Fruit fly (Drosophila melanogaster) whole organism, prepupa: ENCODE measurements around the gene slpr.

ENCODE experiments used
- Blimp-1 ChIP-seq: fragments of 200-800 bp; sonication (Bioruptor generic); optimal IDR thresholded peaks from 3 replicates; lab custom pipeline; 2017; ENCODE audit warnings: missing biosample characterization, missing genetic modification characterization, mild to moderate bottlenecking, moderate library complexity, missing genetic modification reagents
- CG10631 ChIP-seq: fragments of 200-800 bp; sonication (Bioruptor generic); optimal IDR thresholded peaks from 2 replicates; lab custom pipeline; 2016; ENCODE audit warnings: missing biosample characterization, missing genetic modification characterization
- CG11294 ChIP-seq: fragments of 200-800 bp; sonication (Bioruptor generic); IDR thresholded peaks from 2 replicates; pipeline ENCODE4 v1.3.6; 2022; ENCODE audit warnings: missing biosample characterization, missing genetic modification characterization
- CG11762 ChIP-seq: fragments of 200-800 bp; sonication (Bioruptor generic); optimal IDR thresholded peaks from 3 replicates; lab custom pipeline; 2016; ENCODE audit warnings: missing biosample characterization, missing genetic modification characterization; ENCODE audit not compliant: insufficient read depth
- CG11902 ChIP-seq: fragments of 200-800 bp; sonication (Bioruptor generic); optimal IDR thresholded peaks from 3 replicates; lab custom pipeline; 2016; ENCODE audit warnings: missing biosample characterization, missing genetic modification characterization
- CG15336 ChIP-seq: fragments of 200-800 bp; sonication (Bioruptor generic); IDR thresholded peaks from 2 replicates; pipeline ENCODE4 v1.3.6; 2022; ENCODE audit warnings: missing biosample characterization, missing genetic modification characterization
- CG1621 ChIP-seq: fragments of 200-800 bp; sonication (Bioruptor generic); optimal IDR thresholded peaks from 3 replicates; lab custom pipeline; 2018; ENCODE audit warnings: missing biosample characterization, mild to moderate bottlenecking, missing genetic modification characterization
- CG16779 ChIP-seq: fragments of 200-800 bp; sonication (Bioruptor generic); optimal IDR thresholded peaks from 3 replicates; lab custom pipeline; 2017; ENCODE audit warnings: missing biosample characterization, mild to moderate bottlenecking, missing genetic modification characterization
- CG32006 ChIP-seq: fragments of 200-800 bp; sonication (Bioruptor generic); optimal IDR thresholded peaks from 3 replicates; lab custom pipeline; 2017; ENCODE audit warnings: missing biosample characterization, mild to moderate bottlenecking, missing genetic modification characterization
- CG34406 ChIP-seq: fragments of 200-800 bp; sonication (Bioruptor generic); optimal IDR thresholded peaks from 3 replicates; lab custom pipeline; 2016; ENCODE audit warnings: missing biosample characterization, missing genetic modification characterization
- CG3919 ChIP-seq: fragments of 200-800 bp; sonication (Bioruptor generic); optimal IDR thresholded peaks from 3 replicates; lab custom pipeline; 2016; ENCODE audit warnings: missing biosample characterization, missing genetic modification characterization
- CG4318 ChIP-seq: fragments of 200-800 bp; sonication (Bioruptor generic); optimal IDR thresholded peaks from 3 replicates; lab custom pipeline; 2017; ENCODE audit warnings: missing biosample characterization, mild to moderate bottlenecking, missing genetic modification characterization
- CG6163 ChIP-seq: fragments of 200-800 bp; sonication (Bioruptor generic); IDR thresholded peaks from 3 replicates; pipeline ENCODE4 v1.3.6; 2022; ENCODE audit warnings: missing biosample characterization, missing genetic modification characterization
- CG6276 ChIP-seq: fragments of 200-800 bp; sonication (Bioruptor generic); optimal IDR thresholded peaks from 2 replicates; lab custom pipeline; 2017; ENCODE audit warnings: missing biosample characterization, mild to moderate bottlenecking, missing genetic modification characterization
- CG6808 ChIP-seq: fragments of 200-800 bp; sonication (Bioruptor generic); optimal IDR thresholded peaks from 3 replicates; lab custom pipeline; 2017; ENCODE audit warnings: missing biosample characterization, missing genetic modification characterization, mild to moderate bottlenecking, moderate library complexity, missing genetic modification reagents
- CG6854 ChIP-seq: fragments of 200-800 bp; sonication (Bioruptor generic); optimal IDR thresholded peaks from 2 replicates; lab custom pipeline; 2017; ENCODE audit warnings: missing biosample characterization, mild to moderate bottlenecking, missing genetic modification characterization
- CG8319 ChIP-seq: fragments of 200-800 bp; sonication (Bioruptor generic); optimal IDR thresholded peaks from 3 replicates; lab custom pipeline; 2016; ENCODE audit warnings: missing biosample characterization, missing genetic modification characterization
- CG8632 ChIP-seq: fragments of 200-800 bp; sonication (Bioruptor generic); optimal IDR thresholded peaks from 3 replicates; lab custom pipeline; 2016; ENCODE audit warnings: missing biosample characterization, missing genetic modification characterization
- Eip75B ChIP-seq: fragments of 200-800 bp; sonication (Bioruptor generic); optimal IDR thresholded peaks from 3 replicates; lab custom pipeline; 2016; ENCODE audit warnings: missing biosample characterization, missing genetic modification characterization
- Eip78C ChIP-seq: fragments of 200-800 bp; sonication (Bioruptor generic); peaks from one replicate; lab custom pipeline; 2016; ENCODE audit warnings: missing biosample characterization, missing genetic modification characterization
- Ets96B ChIP-seq: fragments of 200-800 bp; optimal IDR thresholded peaks from 2 replicates; lab custom pipeline; 2019; ENCODE audit warnings: missing biosample characterization, mild to moderate bottlenecking, missing genetic modification characterization, moderate library complexity
- Hr38 ChIP-seq: sonication (Bioruptor generic); optimal IDR thresholded peaks from 2 replicates; lab custom pipeline; 2016; ENCODE audit warnings: missing biosample characterization, missing genetic modification characterization
- Hr39 ChIP-seq: fragments of 200-800 bp; sonication (Bioruptor generic); optimal IDR thresholded peaks from 2 replicates; lab custom pipeline; 2016; ENCODE audit warnings: missing biosample characterization, missing genetic modification characterization
- Lpt ChIP-seq: fragments of 200-800 bp; sonication (Bioruptor generic); optimal IDR thresholded peaks from 3 replicates; lab custom pipeline; 2016; ENCODE audit warnings: missing biosample characterization, missing genetic modification characterization
- Met ChIP-seq: fragments of 200-800 bp; sonication (Bioruptor generic); optimal IDR thresholded peaks from 3 replicates; lab custom pipeline; 2016; ENCODE audit warnings: missing biosample characterization, missing genetic modification characterization
- OdsH ChIP-seq: fragments of 200-800 bp; sonication (Bioruptor generic); optimal IDR thresholded peaks from 3 replicates; lab custom pipeline; 2016; ENCODE audit warnings: missing biosample characterization, missing genetic modification characterization
- Sox102F ChIP-seq: fragments of 200-800 bp; sonication (Bioruptor generic); optimal IDR thresholded peaks from 2 replicates; lab custom pipeline; 2016; ENCODE audit warnings: missing biosample characterization, mild to moderate bottlenecking, missing genetic modification characterization
- Sox14 ChIP-seq: fragments of 200-800 bp; sonication (Bioruptor generic); optimal IDR thresholded peaks from 3 replicates; lab custom pipeline; 2016; ENCODE audit warnings: missing biosample characterization, missing genetic modification characterization
- Sox15 ChIP-seq: fragments of 200-800 bp; sonication (Bioruptor generic); optimal IDR thresholded peaks from 3 replicates; lab custom pipeline; 2016; ENCODE audit warnings: missing biosample characterization, missing genetic modification characterization
- dac ChIP-seq: fragments of 200-800 bp; sonication (Bioruptor generic); optimal IDR thresholded peaks from 2 replicates; lab custom pipeline; 2017; ENCODE audit warnings: missing biosample characterization, mild to moderate bottlenecking, missing genetic modification characterization
- dsx ChIP-seq: fragments of 200-800 bp; optimal IDR thresholded peaks from 3 replicates; lab custom pipeline; 2019; ENCODE audit warnings: missing biosample characterization, mild to moderate bottlenecking, missing genetic modification characterization, moderate library complexity; ENCODE audit not compliant: poor library complexity, severe bottlenecking
- eg ChIP-seq: fragments of 200-800 bp; sonication (Bioruptor generic); IDR thresholded peaks from 3 replicates; pipeline ENCODE4 v1.3.6; 2022; ENCODE audit warnings: missing biosample characterization, missing genetic modification characterization
- esn ChIP-seq: fragments of 200-800 bp; sonication (Bioruptor generic); optimal IDR thresholded peaks from 2 replicates; lab custom pipeline; 2016; ENCODE audit warnings: missing biosample characterization, mild to moderate bottlenecking, missing genetic modification characterization, moderate library complexity
- fd59A ChIP-seq: fragments of 200-800 bp; sonication (Bioruptor generic); optimal IDR thresholded peaks from 2 replicates; lab custom pipeline; 2017; ENCODE audit warnings: missing biosample characterization, mild to moderate bottlenecking, missing genetic modification characterization, missing genetic modification reagents
- fd85E ChIP-seq: fragments of 200-800 bp; sonication (Bioruptor generic); optimal IDR thresholded peaks from 3 replicates; lab custom pipeline; 2016; ENCODE audit warnings: missing biosample characterization, missing genetic modification characterization
- fkh ChIP-seq: fragments of 200-800 bp; sonication (Bioruptor generic); optimal IDR thresholded peaks from 3 replicates; lab custom pipeline; 2017; ENCODE audit warnings: missing biosample characterization, mild to moderate bottlenecking, missing genetic modification characterization, moderate library complexity
- lz ChIP-seq: fragments of 200-800 bp; sonication (Bioruptor generic); optimal IDR thresholded peaks from 3 replicates; lab custom pipeline; 2016; ENCODE audit warnings: missing biosample characterization, missing genetic modification characterization
- net ChIP-seq: fragments of 200-800 bp; sonication (Bioruptor generic); optimal IDR thresholded peaks from 3 replicates; lab custom pipeline; 2016; ENCODE audit warnings: missing biosample characterization, missing genetic modification characterization
- pdm3 ChIP-seq: fragments of 200-800 bp; sonication (Bioruptor generic); optimal IDR thresholded peaks from 3 replicates; lab custom pipeline; 2016; ENCODE audit warnings: missing biosample characterization, missing genetic modification characterization
- salr ChIP-seq, 2 experiments: fragments of 200-800 bp; sonication (Bioruptor generic); optimal IDR thresholded peaks; 3 replicates each; lab custom pipeline; 2016 to 2018; ENCODE audit warnings: missing biosample characterization in 2 of 2, missing genetic modification characterization in 2 of 2, mild to moderate bottlenecking in 1 of 2
- spab ChIP-seq: fragments of 200-800 bp; sonication (Bioruptor generic); optimal IDR thresholded peaks from 2 replicates; lab custom pipeline; 2017; ENCODE audit warnings: missing biosample characterization, mild to moderate bottlenecking, missing genetic modification characterization, missing genetic modification reagents
- topi ChIP-seq: fragments of 200-800 bp; sonication (Bioruptor generic); optimal IDR thresholded peaks from 3 replicates; lab custom pipeline; 2016; ENCODE audit warnings: missing biosample characterization, missing genetic modification characterization

slpr gene

dm6 chrX:8196157-8196526 is 19.2 kb upstream of the slpr start (continued):
- TF ChIP-seq fd59A (GFP tag; lab: Kevin White, UChicago) (peak; percentile 29), CG1621 (tag; lab: Kevin White, UChicago) (no peak), Sox14 (GFP tag; lab: Kevin White, UChicago) (no peak), CG8319 (no peak), dsx (GFP tag; lab: Kevin White, UChicago) (no peak), CG6276 (GFP tag; lab: Kevin White, UChicago) (peak; percentile 47), CG10631 (GFP tag; lab: Kevin White, UChicago) (peak; percentile 65), Hr38 (GFP tag; lab: Kevin White, UChicago) (no peak), CG6808 (GFP tag; lab: Kevin White, UChicago) (peak; percentile 38), CG32006 (GFP tag; lab: Kevin White, UChicago) (peak; percentile 66), Blimp-1 (GFP tag; lab: Kevin White, UChicago) (no peak), dac (peak; percentile 1), salr (GFP tag; optimal IDR thresholded peaks at IDR 0.05; lab: Kevin White, UChicago) (peak in 1 of 2 experiments; percentile 1), OdsH (GFP tag; lab: Kevin White, UChicago) (peak; percentile 32), Lpt (no peak), CG8632 (peak; percentile 8)

dm6 chrX:8195449-8196156 is 18.6 kb upstream of the slpr start:
- TF ChIP-seq CG3919 (GFP tag; lab: Kevin White, UChicago) (no peak), CG6854 (GFP tag; lab: Kevin White, UChicago) (peak; percentile 36)

dm6 chrX:8194559-8194958 is 17.6 kb upstream of the slpr start:
- peak; percentile 17 for TF ChIP-seq CG6808 (GFP tag; lab: Kevin White, UChicago)
- no peak for TF ChIP-seq CG11902
- TF ChIP-seq Eip78C (GFP tag; lab: Kevin White, UChicago), result peak; percentile 15
- TF ChIP-seq fkh (GFP tag; lab: Kevin White, UChicago), result peak; percentile 4
- TF ChIP-seq CG15336 (GFP tag; lab: Robert Waterston, UW), result 0 out of 2 replicates have a peak, but pooled peaks have one; percentile 29
- TF ChIP-seq CG16779 (tag; lab: Kevin White, UChicago), result no peak

- TF ChIP-seq CG6163 (peak; percentile 67), Eip75B (GFP tag; lab: Kevin White, UChicago) (no peak), CG1621 (tag; lab: Kevin White, UChicago) (peak; percentile 87), salr (GFP tag; optimal IDR thresholded peaks at IDR 0.05; lab: Kevin White, UChicago) (no peak), CG6808 (GFP tag; lab: Kevin White, UChicago) (no peak), eg (peak; percentile 61; the same call in 1 of the 3 replicates), Hr38 (GFP tag; lab: Kevin White, UChicago) (no peak), Ets96B (tag; lab: Kevin White, UChicago) (no peak), Met (GFP tag; lab: Kevin White, UChicago) (peak; percentile 39), fd59A (GFP tag; lab: Kevin White, UChicago) (no peak), CG10631 (GFP tag; lab: Kevin White, UChicago) (no peak), Sox102F (GFP tag; lab: Kevin White, UChicago) (peak; percentile 47), CG11294 (GFP tag; lab: Robert Waterston, UW) (no peak), CG16779 (tag; lab: Kevin White, UChicago) (no peak), topi (peak; percentile 19), pdm3 (no peak), Sox14 (GFP tag; lab: Kevin White, UChicago) (peak; percentile 30), Sox15 (GFP tag; lab: Kevin White, UChicago) (no peak), fd85E (GFP tag; lab: Kevin White, UChicago) (no peak), Hr39 (no peak), CG34406 (peak; percentile 8), CG4318 (no peak), spab (GFP tag; lab: Kevin White, UChicago) (no peak), dac (no peak), Eip78C (GFP tag; lab: Kevin White, UChicago) (peak; percentile 71), CG6854 (GFP tag; lab: Kevin White, UChicago) (peak; percentile 48), net (GFP tag; lab: Kevin White, UChicago) (no peak), dsx (GFP tag; lab: Kevin White, UChicago) (no peak), esn (peak; percentile 46), lz (GFP tag; lab: Kevin White, UChicago) (peak; percentile 11), CG15336 (GFP tag; lab: Robert Waterston, UW) (peak; percentile 7; the same call in 1 of the 2 replicates), CG11762 (no peak)
Observed at dm6 chrX:8193017-8193556, 16.1 kb upstream of the slpr start.
